Worm (Caenorhabditis elegans) whole organism, late embryonic: ENCODE measurements around the gene F08D12.15.

Source experiments
- ceh-30 ChIP-seq: fragments of 150-350 bp; optimal IDR thresholded peaks from 2 replicates; lab custom pipeline; 2014; ENCODE audit warnings: missing biosample characterization, missing genetic modification characterization
- fkh-6 ChIP-seq: sonication (generic microtip); optimal IDR thresholded peaks from 2 replicates; lab custom pipeline; 2016; ENCODE audit warnings: missing genetic modification characterization, missing compliant biosample characterization
- nhr-11 ChIP-seq: fragments of 150-350 bp; optimal IDR thresholded peaks from 2 replicates; lab custom pipeline; 2014; ENCODE audit warnings: missing biosample characterization, missing genetic modification characterization

- TF ChIP-seq fkh-6 (no peak), nhr-11 (tag; lab: Kevin White, UChicago) (no peak), ceh-30 (tag; lab: Kevin White, UChicago) (no peak)
These were observed 14.4 kb downstream of the F08D12.15 start for ce11 chrII:2780804-2781203.
